Fruit fly (Drosophila melanogaster) whole organism, prepupa: ENCODE results near the gene Nepl18.

Source experiments
- Blimp-1 ChIP-seq: fragments of 200-800 bp; sonication (Bioruptor generic); optimal IDR thresholded peaks from 3 replicates; lab custom pipeline; 2017; ENCODE audit warnings: missing biosample characterization, missing genetic modification characterization, mild to moderate bottlenecking, moderate library complexity, missing genetic modification reagents
- CG10669 ChIP-seq: fragments of 200-800 bp; sonication (Bioruptor generic); optimal IDR thresholded peaks from 3 replicates; lab custom pipeline; 2018; ENCODE audit warnings: missing biosample characterization, mild to moderate bottlenecking, missing genetic modification characterization, moderate library complexity
- CG11902 ChIP-seq: fragments of 200-800 bp; sonication (Bioruptor generic); optimal IDR thresholded peaks from 3 replicates; lab custom pipeline; 2016; ENCODE audit warnings: missing biosample characterization, missing genetic modification characterization
- CG15336 ChIP-seq: fragments of 200-800 bp; sonication (Bioruptor generic); IDR thresholded peaks from 2 replicates; pipeline ENCODE4 v1.3.6; 2022; ENCODE audit warnings: missing biosample characterization, missing genetic modification characterization
- CG1621 ChIP-seq: fragments of 200-800 bp; sonication (Bioruptor generic); optimal IDR thresholded peaks from 3 replicates; lab custom pipeline; 2018; ENCODE audit warnings: missing biosample characterization, mild to moderate bottlenecking, missing genetic modification characterization
- CG31627 ChIP-seq: fragments of 200-800 bp; sonication (Bioruptor generic); optimal IDR thresholded peaks from 3 replicates; lab custom pipeline; 2016; ENCODE audit warnings: missing biosample characterization, missing genetic modification characterization
- CG32006 ChIP-seq: fragments of 200-800 bp; sonication (Bioruptor generic); optimal IDR thresholded peaks from 3 replicates; lab custom pipeline; 2017; ENCODE audit warnings: missing biosample characterization, mild to moderate bottlenecking, missing genetic modification characterization
- CG34406 ChIP-seq: fragments of 200-800 bp; sonication (Bioruptor generic); optimal IDR thresholded peaks from 3 replicates; lab custom pipeline; 2016; ENCODE audit warnings: missing biosample characterization, missing genetic modification characterization
- CG3919 ChIP-seq: fragments of 200-800 bp; sonication (Bioruptor generic); optimal IDR thresholded peaks from 3 replicates; lab custom pipeline; 2016; ENCODE audit warnings: missing biosample characterization, missing genetic modification characterization
- CG6163 ChIP-seq: fragments of 200-800 bp; sonication (Bioruptor generic); IDR thresholded peaks from 3 replicates; pipeline ENCODE4 v1.3.6; 2022; ENCODE audit warnings: missing biosample characterization, missing genetic modification characterization
- CG6276 ChIP-seq: fragments of 200-800 bp; sonication (Bioruptor generic); optimal IDR thresholded peaks from 2 replicates; lab custom pipeline; 2017; ENCODE audit warnings: missing biosample characterization, mild to moderate bottlenecking, missing genetic modification characterization
- CG6808 ChIP-seq: fragments of 200-800 bp; sonication (Bioruptor generic); optimal IDR thresholded peaks from 3 replicates; lab custom pipeline; 2017; ENCODE audit warnings: missing biosample characterization, missing genetic modification characterization, mild to moderate bottlenecking, moderate library complexity, missing genetic modification reagents
- CG8119 ChIP-seq: fragments of 200-800 bp; sonication (Bioruptor generic); IDR thresholded peaks from 3 replicates; pipeline ENCODE4 v1.3.6; 2022; ENCODE audit warnings: missing biosample characterization, missing genetic modification characterization
- CG9139 ChIP-seq: fragments of 200-800 bp; sonication (Bioruptor generic); optimal IDR thresholded peaks from 3 replicates; lab custom pipeline; 2017; ENCODE audit warnings: missing biosample characterization, mild to moderate bottlenecking, missing genetic modification characterization
- Eip78C ChIP-seq: fragments of 200-800 bp; sonication (Bioruptor generic); peaks from one replicate; lab custom pipeline; 2016; ENCODE audit warnings: missing biosample characterization, missing genetic modification characterization
- Ets21C ChIP-seq: fragments of 200-800 bp; sonication (Bioruptor generic); optimal IDR thresholded peaks from 3 replicates; lab custom pipeline; 2016; ENCODE audit warnings: missing biosample characterization, missing genetic modification characterization
- Met ChIP-seq: fragments of 200-800 bp; sonication (Bioruptor generic); optimal IDR thresholded peaks from 3 replicates; lab custom pipeline; 2016; ENCODE audit warnings: missing biosample characterization, missing genetic modification characterization
- OdsH ChIP-seq: fragments of 200-800 bp; sonication (Bioruptor generic); optimal IDR thresholded peaks from 3 replicates; lab custom pipeline; 2016; ENCODE audit warnings: missing biosample characterization, missing genetic modification characterization
- Smox ChIP-seq: fragments of 200-800 bp; sonication (Bioruptor generic); optimal IDR thresholded peaks from 3 replicates; lab custom pipeline; 2016; ENCODE audit warnings: missing biosample characterization, missing genetic modification characterization
- Sox14 ChIP-seq: fragments of 200-800 bp; sonication (Bioruptor generic); optimal IDR thresholded peaks from 3 replicates; lab custom pipeline; 2016; ENCODE audit warnings: missing biosample characterization, missing genetic modification characterization
- cyc ChIP-seq: fragments of 200-800 bp; sonication (Bioruptor generic); optimal IDR thresholded peaks from 3 replicates; lab custom pipeline; 2016; ENCODE audit warnings: missing biosample characterization, missing genetic modification characterization
- dac ChIP-seq: fragments of 200-800 bp; sonication (Bioruptor generic); optimal IDR thresholded peaks from 2 replicates; lab custom pipeline; 2017; ENCODE audit warnings: missing biosample characterization, mild to moderate bottlenecking, missing genetic modification characterization
- dsx ChIP-seq: fragments of 200-800 bp; optimal IDR thresholded peaks from 3 replicates; lab custom pipeline; 2019; ENCODE audit warnings: missing biosample characterization, mild to moderate bottlenecking, missing genetic modification characterization, moderate library complexity; ENCODE audit not compliant: poor library complexity, severe bottlenecking
- eg ChIP-seq: fragments of 200-800 bp; sonication (Bioruptor generic); IDR thresholded peaks from 3 replicates; pipeline ENCODE4 v1.3.6; 2022; ENCODE audit warnings: missing biosample characterization, missing genetic modification characterization
- esn ChIP-seq: fragments of 200-800 bp; sonication (Bioruptor generic); optimal IDR thresholded peaks from 2 replicates; lab custom pipeline; 2016; ENCODE audit warnings: missing biosample characterization, mild to moderate bottlenecking, missing genetic modification characterization, moderate library complexity
- fd85E ChIP-seq: fragments of 200-800 bp; sonication (Bioruptor generic); optimal IDR thresholded peaks from 3 replicates; lab custom pipeline; 2016; ENCODE audit warnings: missing biosample characterization, missing genetic modification characterization
- fkh ChIP-seq: fragments of 200-800 bp; sonication (Bioruptor generic); optimal IDR thresholded peaks from 3 replicates; lab custom pipeline; 2017; ENCODE audit warnings: missing biosample characterization, mild to moderate bottlenecking, missing genetic modification characterization, moderate library complexity
- spab ChIP-seq: fragments of 200-800 bp; sonication (Bioruptor generic); optimal IDR thresholded peaks from 2 replicates; lab custom pipeline; 2017; ENCODE audit warnings: missing biosample characterization, mild to moderate bottlenecking, missing genetic modification characterization, missing genetic modification reagents
- ss ChIP-seq, 2 experiments: fragments of 200-800 bp; sonication (Bioruptor generic); optimal IDR thresholded peaks; 2 replicates in 1 of 2; 3 replicates in 1 of 2; lab custom pipeline; 2017 to 2018; ENCODE audit warnings: mild to moderate bottlenecking in 2 of 2, missing biosample characterization in 2 of 2, missing genetic modification characterization in 2 of 2, moderate library complexity in 1 of 2
- svp ChIP-seq: fragments of 200-800 bp; sonication (Bioruptor generic); peaks from one replicate; lab custom pipeline; 2016; ENCODE audit warnings: missing biosample characterization, missing genetic modification characterization
- vri ChIP-seq: fragments of 200-800 bp; sonication (Bioruptor generic); optimal IDR thresholded peaks from 3 replicates; lab custom pipeline; 2016; ENCODE audit warnings: missing biosample characterization, mild to moderate bottlenecking, missing genetic modification characterization

Gene Nepl18

DNA sequence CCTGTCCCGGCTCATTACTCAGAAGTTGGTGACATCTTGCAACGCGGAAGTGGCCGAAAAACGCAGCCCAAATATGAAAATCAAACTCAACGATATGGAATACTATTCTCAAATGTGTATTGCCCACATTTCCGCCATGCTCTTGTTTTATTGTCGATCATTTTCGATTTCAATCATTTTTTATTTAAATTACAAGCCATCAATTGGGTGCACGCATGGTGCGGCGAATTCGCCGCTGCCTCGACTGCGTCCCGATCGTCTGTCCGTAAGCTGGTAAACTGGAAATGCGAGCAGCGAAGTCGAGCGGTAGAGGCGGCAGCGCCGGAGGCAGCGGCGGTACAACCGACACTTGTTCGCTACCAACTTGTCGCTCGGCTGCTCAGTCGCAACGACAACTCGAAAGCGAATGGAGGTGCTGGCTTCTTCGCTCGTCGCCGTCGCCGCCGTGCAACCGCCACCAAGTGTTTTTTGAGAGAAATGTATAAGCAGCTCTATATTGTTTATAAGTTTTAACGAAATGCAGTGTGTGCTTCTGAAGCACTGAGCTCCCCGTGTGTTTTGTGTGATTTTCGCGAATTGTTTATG lies 16.2 kb downstream of the Nepl18 start:
- TF ChIP-seq CG1621, result peak; percentile 8
- TF ChIP-seq CG32006 (GFP tag; lab: Kevin White, UChicago), result no peak
- TF ChIP-seq esn, result peak; percentile 26
- peak; percentile 65 for TF ChIP-seq CG6163
- TF ChIP-seq svp (GFP tag; lab: Kevin White, UChicago), result peak; percentile 54
- TF ChIP-seq eg (GFP tag; lab: Robert Waterston, UW), result peak; percentile 46; the same call in 1 of the 3 replicates
- no peak for TF ChIP-seq Ets21C (GFP tag; lab: Kevin White, UChicago)
- peak; percentile 0 for TF ChIP-seq Sox14
- TF ChIP-seq dac (GFP tag; lab: Kevin White, UChicago), result no peak
- peak; percentile 45; the same call in 1 of the 2 replicates for TF ChIP-seq CG15336 (GFP tag; lab: Robert Waterston, UW)
- TF ChIP-seq ss (GFP tag; optimal IDR thresholded peaks at IDR 0.05; lab: Kevin White, UChicago), result peak in 1 of 2 experiments; percentile 17
- TF ChIP-seq Eip78C (GFP tag; lab: Kevin White, UChicago), result peak; percentile 56
- TF ChIP-seq Met, result peak; percentile 8
- TF ChIP-seq CG6276, result peak; percentile 21
- peak; percentile 64 for TF ChIP-seq CG3919 (GFP tag; lab: Kevin White, UChicago)

DNA sequence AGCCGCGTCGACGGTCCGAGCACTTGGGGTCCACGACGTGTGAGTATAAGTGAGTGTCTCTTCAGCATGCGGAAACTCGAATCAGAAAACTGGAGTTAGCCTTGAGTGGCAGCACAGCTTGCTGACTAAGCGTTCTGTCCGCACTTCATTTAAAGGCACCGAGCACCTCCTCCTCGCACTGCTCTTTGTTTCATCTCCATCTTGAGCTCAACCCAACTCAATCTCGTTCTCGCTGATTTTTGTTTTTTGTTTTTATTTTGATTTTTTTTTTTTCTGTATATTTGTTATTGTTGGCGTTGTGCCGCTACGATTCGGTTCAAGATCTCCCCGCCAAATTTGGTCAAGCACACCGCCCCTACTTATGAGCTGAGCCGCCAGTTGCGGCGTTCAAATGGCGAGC lies 19.6 kb downstream of the Nepl18 start:
- TF ChIP-seq CG34406 (GFP tag; lab: Kevin White, UChicago) (no peak), Eip78C (GFP tag; lab: Kevin White, UChicago) (peak; percentile 47), eg (GFP tag; lab: Robert Waterston, UW) (no peak), ss (GFP tag; optimal IDR thresholded peaks at IDR 0.05; lab: Kevin White, UChicago) (peak; percentile 29 to 57), vri (GFP tag; lab: Kevin White, UChicago) (no peak), spab (GFP tag; lab: Kevin White, UChicago) (no peak), OdsH (GFP tag; lab: Kevin White, UChicago) (no peak), svp (GFP tag; lab: Kevin White, UChicago) (peak; percentile 72)
- TF ChIP-seq, all 60 proteins: peak for 3

dm6 chr3R:28897891-28898290 lies 22.5 kb downstream of the Nepl18 start:
- TF ChIP-seq Eip78C (GFP tag; lab: Kevin White, UChicago) (no peak), CG6808 (no peak), fkh (GFP tag; lab: Kevin White, UChicago) (peak; percentile 14), CG11902 (GFP tag; lab: Kevin White, UChicago) (no peak)

DNA sequence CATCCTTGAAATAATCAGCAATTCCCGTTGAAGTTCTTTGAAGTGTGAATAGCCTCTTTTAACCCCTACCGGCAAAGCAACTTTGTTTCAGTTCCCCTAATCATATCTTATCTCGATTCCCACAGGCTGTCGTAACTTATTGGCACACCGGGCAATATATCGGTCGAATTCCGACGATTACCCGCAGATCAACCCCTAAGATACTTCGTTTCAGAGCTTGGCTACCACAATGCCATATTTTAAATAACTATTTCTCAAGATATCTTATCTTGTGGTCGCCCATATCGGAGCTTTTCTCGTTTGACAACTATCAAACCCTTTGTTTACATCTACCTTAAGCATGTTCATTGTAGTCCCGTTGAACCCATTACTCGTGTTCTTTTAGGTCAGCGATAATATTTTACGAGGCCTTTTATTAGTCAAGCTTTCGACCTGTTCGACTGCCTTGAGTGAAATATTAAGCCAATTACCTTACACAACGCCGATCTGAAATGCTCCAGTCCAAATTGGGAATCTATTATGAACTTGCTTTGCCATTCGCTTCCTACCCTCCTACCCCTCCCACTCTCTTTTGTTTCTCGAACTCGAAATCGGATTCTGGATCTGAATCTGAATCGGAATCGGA lies 23.6 kb downstream of the Nepl18 start:
- no peak for TF ChIP-seq CG10669
- TF ChIP-seq cyc, result no peak
- TF ChIP-seq Smox, result no peak
- TF ChIP-seq CG1621, result no peak
- no peak for TF ChIP-seq CG11902 (GFP tag; lab: Kevin White, UChicago)
- peak; percentile 88 for TF ChIP-seq vri (GFP tag; lab: Kevin White, UChicago)
- no peak for TF ChIP-seq Blimp-1 (GFP tag; lab: Kevin White, UChicago)
- no peak for TF ChIP-seq CG8119 (GFP tag; lab: Robert Waterston, UW)
- peak; percentile 41 for TF ChIP-seq fkh (GFP tag; lab: Kevin White, UChicago)
- no peak for TF ChIP-seq svp (GFP tag; lab: Kevin White, UChicago)
- peak; percentile 36 for TF ChIP-seq dsx (GFP tag; lab: Kevin White, UChicago)
- no peak for TF ChIP-seq CG9139
- no peak for TF ChIP-seq fd85E (GFP tag; lab: Kevin White, UChicago)
- no peak for TF ChIP-seq CG31627 (GFP tag; lab: Kevin White, UChicago)
- TF ChIP-seq ss (GFP tag; optimal IDR thresholded peaks at IDR 0.05; lab: Kevin White, UChicago), result no peak
